Fruit fly (Drosophila melanogaster) whole organism, prepupa: ENCODE data around the gene CG6299.

ENCODE experiments used
- CG10631 ChIP-seq: fragments of 200-800 bp; sonication (Bioruptor generic); optimal IDR thresholded peaks from 2 replicates; lab custom pipeline; 2016; ENCODE audit warnings: missing biosample characterization, missing genetic modification characterization
- CG10669 ChIP-seq: fragments of 200-800 bp; sonication (Bioruptor generic); optimal IDR thresholded peaks from 3 replicates; lab custom pipeline; 2018; ENCODE audit warnings: missing biosample characterization, mild to moderate bottlenecking, missing genetic modification characterization, moderate library complexity
- CG31627 ChIP-seq: fragments of 200-800 bp; sonication (Bioruptor generic); optimal IDR thresholded peaks from 3 replicates; lab custom pipeline; 2016; ENCODE audit warnings: missing biosample characterization, missing genetic modification characterization
- CG32006 ChIP-seq: fragments of 200-800 bp; sonication (Bioruptor generic); optimal IDR thresholded peaks from 3 replicates; lab custom pipeline; 2017; ENCODE audit warnings: missing biosample characterization, mild to moderate bottlenecking, missing genetic modification characterization
- CG34406 ChIP-seq: fragments of 200-800 bp; sonication (Bioruptor generic); optimal IDR thresholded peaks from 3 replicates; lab custom pipeline; 2016; ENCODE audit warnings: missing biosample characterization, missing genetic modification characterization
- CG6163 ChIP-seq: fragments of 200-800 bp; sonication (Bioruptor generic); IDR thresholded peaks from 3 replicates; pipeline ENCODE4 v1.3.6; 2022; ENCODE audit warnings: missing biosample characterization, missing genetic modification characterization
- CG6276 ChIP-seq: fragments of 200-800 bp; sonication (Bioruptor generic); optimal IDR thresholded peaks from 2 replicates; lab custom pipeline; 2017; ENCODE audit warnings: missing biosample characterization, mild to moderate bottlenecking, missing genetic modification characterization
- CG6808 ChIP-seq: fragments of 200-800 bp; sonication (Bioruptor generic); optimal IDR thresholded peaks from 3 replicates; lab custom pipeline; 2017; ENCODE audit warnings: missing biosample characterization, missing genetic modification characterization, mild to moderate bottlenecking, moderate library complexity, missing genetic modification reagents
- CG6854 ChIP-seq: fragments of 200-800 bp; sonication (Bioruptor generic); optimal IDR thresholded peaks from 2 replicates; lab custom pipeline; 2017; ENCODE audit warnings: missing biosample characterization, mild to moderate bottlenecking, missing genetic modification characterization
- CG7368 ChIP-seq: fragments of 200-800 bp; sonication (Bioruptor generic); optimal IDR thresholded peaks from 3 replicates; lab custom pipeline; 2016; ENCODE audit warnings: missing biosample characterization, missing genetic modification characterization
- CG8119 ChIP-seq: fragments of 200-800 bp; sonication (Bioruptor generic); IDR thresholded peaks from 3 replicates; pipeline ENCODE4 v1.3.6; 2022; ENCODE audit warnings: missing biosample characterization, missing genetic modification characterization
- Eip75B ChIP-seq: fragments of 200-800 bp; sonication (Bioruptor generic); optimal IDR thresholded peaks from 3 replicates; lab custom pipeline; 2016; ENCODE audit warnings: missing biosample characterization, missing genetic modification characterization
- Eip78C ChIP-seq: fragments of 200-800 bp; sonication (Bioruptor generic); peaks from one replicate; lab custom pipeline; 2016; ENCODE audit warnings: missing biosample characterization, missing genetic modification characterization
- Eip93F ChIP-seq: fragments of 200-800 bp; sonication (Bioruptor generic); optimal IDR thresholded peaks from 2 replicates; lab custom pipeline; 2016; ENCODE audit warnings: missing biosample characterization, mild to moderate bottlenecking, missing genetic modification characterization
- Ets96B ChIP-seq: fragments of 200-800 bp; optimal IDR thresholded peaks from 2 replicates; lab custom pipeline; 2019; ENCODE audit warnings: missing biosample characterization, mild to moderate bottlenecking, missing genetic modification characterization, moderate library complexity
- Sox14 ChIP-seq: fragments of 200-800 bp; sonication (Bioruptor generic); optimal IDR thresholded peaks from 3 replicates; lab custom pipeline; 2016; ENCODE audit warnings: missing biosample characterization, missing genetic modification characterization
- dsx ChIP-seq: fragments of 200-800 bp; optimal IDR thresholded peaks from 3 replicates; lab custom pipeline; 2019; ENCODE audit warnings: missing biosample characterization, mild to moderate bottlenecking, missing genetic modification characterization, moderate library complexity; ENCODE audit not compliant: poor library complexity, severe bottlenecking
- eg ChIP-seq: fragments of 200-800 bp; sonication (Bioruptor generic); IDR thresholded peaks from 3 replicates; pipeline ENCODE4 v1.3.6; 2022; ENCODE audit warnings: missing biosample characterization, missing genetic modification characterization
- fkh ChIP-seq: fragments of 200-800 bp; sonication (Bioruptor generic); optimal IDR thresholded peaks from 3 replicates; lab custom pipeline; 2017; ENCODE audit warnings: missing biosample characterization, mild to moderate bottlenecking, missing genetic modification characterization, moderate library complexity
- ss ChIP-seq, 2 experiments: fragments of 200-800 bp; sonication (Bioruptor generic); optimal IDR thresholded peaks; 2 replicates in 1 of 2; 3 replicates in 1 of 2; lab custom pipeline; 2017 to 2018; ENCODE audit warnings: mild to moderate bottlenecking in 2 of 2, missing biosample characterization in 2 of 2, missing genetic modification characterization in 2 of 2, moderate library complexity in 1 of 2
- vri ChIP-seq: fragments of 200-800 bp; sonication (Bioruptor generic); optimal IDR thresholded peaks from 3 replicates; lab custom pipeline; 2016; ENCODE audit warnings: missing biosample characterization, mild to moderate bottlenecking, missing genetic modification characterization

Gene CG6299

dm6 chrX:15475367-15475789 lies 12.9 kb downstream of the CG6299 start, which contains the start of gene mh:
TSS of gene mh (minus strand) at chrX:15475400.
- 0 out of 3 replicates have a peak, but pooled peaks have one; percentile 22 for TF ChIP-seq eg (GFP tag; lab: Robert Waterston, UW)
- no peak for TF ChIP-seq CG8119 (GFP tag; lab: Robert Waterston, UW)
- TF ChIP-seq, all 60 proteins: peak for 1

dm6 chrX:15475791-15476190 lies 13.3 kb downstream of the CG6299 start, which contains the start of gene CG6324:
TSS of gene CG6324 (plus strand) at chrX:15476091.
- TF ChIP-seq CG31627 (GFP tag; lab: Kevin White, UChicago), result no peak
- no peak for TF ChIP-seq CG32006
- TF ChIP-seq dsx (GFP tag; lab: Kevin White, UChicago), result peak; percentile 7
- TF ChIP-seq CG7368 (GFP tag; lab: Kevin White, UChicago), result no peak

dm6 chrX:15482236-15482660 lies 19.7 kb downstream of the CG6299 start, which contains the start of gene CG6340:
TSS of gene CG6340 (plus strand) at chrX:15482374.
- TF ChIP-seq ss (GFP tag; optimal IDR thresholded peaks at IDR 0.05; lab: Kevin White, UChicago) (peak; percentile 36 to 66), dsx (GFP tag; lab: Kevin White, UChicago) (peak; percentile 5), CG6163 (GFP tag; lab: Robert Waterston, UW) (0 out of 3 replicates have a peak, but pooled peaks have one; percentile 25), CG10669 (GFP tag; lab: Kevin White, UChicago) (no peak), CG6808 (GFP tag; lab: Kevin White, UChicago) (peak; percentile 41), CG6854 (peak; percentile 18), Ets96B (peak; percentile 13), vri (GFP tag; lab: Kevin White, UChicago) (no peak), fkh (GFP tag; lab: Kevin White, UChicago) (peak; percentile 22), Sox14 (peak; percentile 13), CG31627 (GFP tag; lab: Kevin White, UChicago) (no peak)

- no peak for TF ChIP-seq Eip93F (GFP tag; lab: Kevin White, UChicago)
- TF ChIP-seq Eip78C (GFP tag; lab: Kevin White, UChicago), result peak; percentile 28
These were observed 20.7 kb downstream of the CG6299 start for dm6 chrX:15483010-15483802.

- peak; percentile 11 for TF ChIP-seq Eip78C (GFP tag; lab: Kevin White, UChicago)
- no peak for TF ChIP-seq CG10631 (GFP tag; lab: Kevin White, UChicago)
These were observed 22.0 kb downstream of the CG6299 start for dm6 chrX:15484451-15485032.

- TF ChIP-seq Eip78C (GFP tag; lab: Kevin White, UChicago) (peak; percentile 22), CG6276 (GFP tag; lab: Kevin White, UChicago) (no peak), Eip75B (GFP tag; lab: Kevin White, UChicago) (no peak), CG10631 (GFP tag; lab: Kevin White, UChicago) (no peak)
- TF ChIP-seq, all 60 proteins: peak for 1
These were observed 24.2 kb downstream of the CG6299 start, which contains the start of gene Gmap for dm6 chrX:15486682-15487081. TSS of gene Gmap (plus strand) at chrX:15486922.

dm6 chrX:15490519-15490918 lies 28.0 kb downstream of the CG6299 start:
- TF ChIP-seq CG34406 (no peak), CG6854 (no peak)
